Worm (Caenorhabditis elegans): Measurements from ENCODE around the gene idpc-6.

Gene idpc-6

ce11 chrV:9620417-9620816, 467 bp downstream of the idpc-6 start:
- TF ChIP-seq C34F6.9 (tag; optimal IDR thresholded peaks at IDR 0.05) (no peak), ama-1 (optimal IDR thresholded peaks at IDR 0.05) (no peak), sem-4 (tag; optimal IDR thresholded peaks at IDR 0.05) (no peak), ztf-4 (tag; optimal IDR thresholded peaks at IDR 0.05) (no peak), egl-27 (tag; optimal IDR thresholded peaks at IDR 0.05) (no peak), gmeb-1 (tag; optimal IDR thresholded peaks at IDR 0.05) (no peak), unc-62 (GFP tag; optimal IDR thresholded peaks at IDR 0.05) (no peak), F13H6.1 (tag; optimal IDR thresholded peaks at IDR 0.05) (no peak), ZK546.5 (tag; optimal IDR thresholded peaks at IDR 0.05) (no peak), nhr-12 (tag; optimal IDR thresholded peaks at IDR 0.05) (no peak), nhr-25 (tag; optimal IDR thresholded peaks at IDR 0.05) (no peak), nhr-21 (tag; optimal IDR thresholded peaks at IDR 0.05) (no peak), elt-1 (tag; optimal IDR thresholded peaks at IDR 0.05) (no peak), Y55F3AM.14 (GFP tag; optimal IDR thresholded peaks at IDR 0.05) (no peak), nhr-11 (tag; optimal IDR thresholded peaks at IDR 0.05) (no peak), ztf-11 (tag; optimal IDR thresholded peaks at IDR 0.05) (no peak), elt-3 (tag; optimal IDR thresholded peaks at IDR 0.05) (no peak)

- TF ChIP-seq unc-62 (GFP tag; optimal IDR thresholded peaks at IDR 0.05) (no peak), mbf-1 (tag; optimal IDR thresholded peaks at IDR 0.05) (no peak), ceh-16 (tag; optimal IDR thresholded peaks at IDR 0.05) (no peak), lin-39 (tag; optimal IDR thresholded peaks at IDR 0.05) (no peak), nhr-6 (tag; optimal IDR thresholded peaks at IDR 0.05) (no peak), zag-1 (tag; optimal IDR thresholded peaks at IDR 0.05) (no peak), ZK546.5 (tag; optimal IDR thresholded peaks at IDR 0.05) (no peak)
These were observed 1.5 kb downstream of the idpc-6 start for ce11 chrV:9621437-9621836.

- TF ChIP-seq R02D3.7 (tag; optimal IDR thresholded peaks at IDR 0.05) (no peak), skn-1 (tag; optimal IDR thresholded peaks at IDR 0.05) (no peak), peb-1 (tag; optimal IDR thresholded peaks at IDR 0.05) (no peak), lin-13 (GFP tag; optimal IDR thresholded peaks at IDR 0.05) (no peak), lsy-2 (tag; optimal IDR thresholded peaks at IDR 0.05) (no peak), fos-1 (tag; optimal IDR thresholded peaks at IDR 0.05) (no peak), nhr-129 (tag; optimal IDR thresholded peaks at IDR 0.05) (no peak), elt-3 (tag; optimal IDR thresholded peaks at IDR 0.05) (no peak), ZK546.5 (tag; optimal IDR thresholded peaks at IDR 0.05) (no peak), nhr-21 (tag; optimal IDR thresholded peaks at IDR 0.05) (no peak), ama-1 (optimal IDR thresholded peaks at IDR 0.05) (no peak), ztf-11 (tag; optimal IDR thresholded peaks at IDR 0.05) (no peak), sma-9 (GFP tag; optimal IDR thresholded peaks at IDR 0.05) (no peak), sma-9 (tag; optimal IDR thresholded peaks at IDR 0.05) (no peak), nhr-77 (tag; optimal IDR thresholded peaks at IDR 0.05) (no peak)
These were observed 2.9 kb downstream of the idpc-6 start, which contains the start of gene idpc-5 for ce11 chrV:9622834-9623233. TSS of gene idpc-5 (minus strand) at chrV:9622934.

- TF ChIP-seq nhr-21 (tag; optimal IDR thresholded peaks at IDR 0.05): no peak
These were observed 5.2 kb downstream of the idpc-6 start, which contains the start of gene idpc-4 for ce11 chrV:9625122-9625521. TSS of gene idpc-4 (plus strand) at chrV:9625422.

ce11 chrV:9625604-9626446, 5.9 kb downstream of the idpc-6 start, which contains the start of gene T06E4.7:
TSS of gene T06E4.7 (plus strand) at chrV:9626396.
- TF ChIP-seq elt-1 (tag; optimal IDR thresholded peaks at IDR 0.05) (no peak), nhr-237 (tag; optimal IDR thresholded peaks at IDR 0.05) (no peak), unc-39 (tag; optimal IDR thresholded peaks at IDR 0.05) (no peak), zag-1 (tag; optimal IDR thresholded peaks at IDR 0.05) (no peak), lin-11 (tag; optimal IDR thresholded peaks at IDR 0.05) (no peak), C34F6.9 (tag; optimal IDR thresholded peaks at IDR 0.05) (no peak), mab-5 (tag; optimal IDR thresholded peaks at IDR 0.05) (no peak), ZK546.5 (tag; optimal IDR thresholded peaks at IDR 0.05) (no peak), crh-2 (tag; optimal IDR thresholded peaks at IDR 0.05) (no peak), mdl-1 (tag; optimal IDR thresholded peaks at IDR 0.05) (no peak), Y55F3AM.14 (GFP tag; optimal IDR thresholded peaks at IDR 0.05) (no peak), nhr-11 (tag; optimal IDR thresholded peaks at IDR 0.05) (no peak), R02D3.7 (tag; optimal IDR thresholded peaks at IDR 0.05) (no peak), nhr-77 (tag; optimal IDR thresholded peaks at IDR 0.05) (no peak), lsy-2 (tag; optimal IDR thresholded peaks at IDR 0.05) (no peak)

Data from whole organism, L2 larva.